Fruit fly (Drosophila melanogaster) whole organism, embryonic: ENCODE measurements around the gene meep.
A peak's percentile ranks its signal among the peaks of the same experiment; 100 is the strongest.

Experiments
- Awh ChIP-seq: fragments of 200-800 bp; sonication (Bioruptor generic); IDR thresholded peaks from 2 replicates; pipeline ENCODE4, ENCODE4 v1.3.6; 2022; ENCODE audit warnings: missing biosample characterization, missing genetic modification characterization
- Bdp1 ChIP-seq: fragments of 200-800 bp; sonication (Bioruptor generic); optimal IDR thresholded peaks from 3 replicates; lab custom pipeline; 2016; ENCODE audit warnings: missing biosample characterization, missing genetic modification characterization
- CG10267 ChIP-seq: fragments of 200-800 bp; sonication (Bioruptor generic); optimal IDR thresholded peaks from 2 replicates; lab custom pipeline; 2018; ENCODE audit warnings: missing biosample characterization, mild to moderate bottlenecking, missing genetic modification characterization, moderate library complexity
- CG11560 ChIP-seq: fragments of 200-800 bp; sonication (Bioruptor generic); IDR thresholded peaks from 3 replicates; pipeline ENCODE4 v1.3.6; 2022; ENCODE audit warnings: missing biosample characterization, missing genetic modification characterization
- CG11695 ChIP-seq: fragments of 200-800 bp; sonication (Bioruptor generic); IDR thresholded peaks from 3 replicates; pipeline ENCODE4 v1.3.6; 2022; ENCODE audit warnings: missing biosample characterization, missing genetic modification characterization
- CG1529 ChIP-seq: fragments of 200-800 bp; sonication (Bioruptor generic); optimal IDR thresholded peaks from 3 replicates; lab custom pipeline; 2018; ENCODE audit warnings: missing biosample characterization, missing genetic modification characterization
- CG17186 ChIP-seq: fragments of 200-800 bp; sonication (Bioruptor generic); optimal IDR thresholded peaks from 3 replicates; lab custom pipeline; 2017; ENCODE audit warnings: missing biosample characterization, missing genetic modification reagents, missing genetic modification characterization
- CG17829 ChIP-seq: fragments of 200-800 bp; optimal IDR thresholded peaks from 2 replicates; lab custom pipeline; 2019; ENCODE audit warnings: missing biosample characterization, mild to moderate bottlenecking, missing genetic modification characterization, moderate library complexity
- CG18599 ChIP-seq: fragments of 200-800 bp; sonication (Bioruptor generic); optimal IDR thresholded peaks from 3 replicates; lab custom pipeline; 2017; ENCODE audit warnings: missing biosample characterization, missing genetic modification characterization, mild to moderate bottlenecking, moderate library complexity, missing genetic modification reagents
- CG18764 ChIP-seq: fragments of 200-800 bp; sonication (Bioruptor generic); optimal IDR thresholded peaks from 3 replicates; lab custom pipeline; 2016; ENCODE audit warnings: missing biosample characterization, missing genetic modification characterization
- CG30020 ChIP-seq: fragments of 200-800 bp; optimal IDR thresholded peaks from 2 replicates; lab custom pipeline; 2019; ENCODE audit warnings: missing biosample characterization, mild to moderate bottlenecking, missing genetic modification characterization, moderate library complexity
- CG30403 ChIP-seq: fragments of 200-800 bp; sonication (Bioruptor generic); optimal IDR thresholded peaks from 3 replicates; lab custom pipeline; 2016; ENCODE audit warnings: missing biosample characterization, missing genetic modification characterization
- CG31365 ChIP-seq: fragments of 200-800 bp; sonication (Bioruptor generic); optimal IDR thresholded peaks from 2 replicates; lab custom pipeline; 2018; ENCODE audit warnings: missing biosample characterization, mild to moderate bottlenecking, missing genetic modification characterization
- CG3163 ChIP-seq: fragments of 200-800 bp; sonication (Bioruptor generic); optimal IDR thresholded peaks from 3 replicates; lab custom pipeline; 2016; ENCODE audit warnings: missing biosample characterization, missing genetic modification characterization
- CG33557 ChIP-seq: fragments of 200-800 bp; sonication (Bioruptor generic); optimal IDR thresholded peaks from 2 replicates; lab custom pipeline; 2019; ENCODE audit warnings: missing biosample characterization, mild to moderate bottlenecking, missing genetic modification characterization, moderate library complexity
- CG4730 ChIP-seq: fragments of 200-800 bp; sonication (Bioruptor generic); IDR thresholded peaks from 2 replicates; pipeline ENCODE4 v1.3.6; 2022; ENCODE audit warnings: missing biosample characterization, missing genetic modification characterization
- CG5245 ChIP-seq: fragments of 200-800 bp; sonication (Bioruptor generic); optimal IDR thresholded peaks from 3 replicates; lab custom pipeline; 2016; ENCODE audit warnings: missing biosample characterization, missing genetic modification characterization
- CG6683 ChIP-seq: fragments of 200-800 bp; sonication (Bioruptor generic); optimal IDR thresholded peaks from 2 replicates; lab custom pipeline; 2017; ENCODE audit warnings: missing biosample characterization, mild to moderate bottlenecking, missing genetic modification characterization, missing genetic modification reagents
- CG6765 ChIP-seq: fragments of 200-800 bp; sonication (Bioruptor generic); optimal IDR thresholded peaks from 3 replicates; lab custom pipeline; 2017; ENCODE audit warnings: missing biosample characterization, mild to moderate bottlenecking, missing genetic modification characterization
- CG7372 ChIP-seq: fragments of 200-800 bp; sonication (Bioruptor generic); IDR thresholded peaks from 2 replicates; pipeline ENCODE4 v1.3.6; 2022; ENCODE audit warnings: missing biosample characterization, missing genetic modification characterization
- CG7963 ChIP-seq: fragments of 200-800 bp; sonication (Bioruptor generic); IDR thresholded peaks from 3 replicates; pipeline ENCODE4 v1.3.6; 2022; ENCODE audit warnings: missing biosample characterization, missing genetic modification characterization; ENCODE audit not compliant: partially characterized antibody
- CG9609 ChIP-seq: fragments of 200-800 bp; sonication (Bioruptor generic); optimal IDR thresholded peaks from 3 replicates; lab custom pipeline; 2016; ENCODE audit warnings: missing biosample characterization, missing genetic modification characterization
- Dip3 ChIP-seq: fragments of 200-800 bp; sonication (Bioruptor generic); optimal IDR thresholded peaks from 3 replicates; lab custom pipeline; 2016; ENCODE audit warnings: missing biosample characterization, missing genetic modification characterization
- Dref ChIP-seq: fragments of 200-800 bp; sonication (Bioruptor generic); IDR thresholded peaks from 2 replicates; pipeline ENCODE4 v1.3.6; 2022; ENCODE audit warnings: missing biosample characterization, missing genetic modification characterization
- Fer2 ChIP-seq: fragments of 200-800 bp; sonication (Bioruptor generic); optimal IDR thresholded peaks from 2 replicates; lab custom pipeline; 2018; ENCODE audit warnings: missing biosample characterization, mild to moderate bottlenecking, missing genetic modification characterization, moderate library complexity
- Hey ChIP-seq: fragments of 200-800 bp; sonication (Bioruptor generic); optimal IDR thresholded peaks from 3 replicates; lab custom pipeline; 2018; ENCODE audit warnings: missing biosample characterization, mild to moderate bottlenecking, missing genetic modification characterization
- Hr3 ChIP-seq: fragments of 200-800 bp; sonication (Bioruptor generic); optimal IDR thresholded peaks from 3 replicates; lab custom pipeline; 2016; ENCODE audit warnings: missing biosample characterization, missing genetic modification characterization
- Hsf ChIP-seq: fragments of 200-800 bp; sonication (Bioruptor generic); optimal IDR thresholded peaks from 3 replicates; lab custom pipeline; 2016; ENCODE audit warnings: missing biosample characterization, missing genetic modification characterization
- MBD-R2 ChIP-seq: fragments of 200-800 bp; sonication (Bioruptor generic); IDR thresholded peaks from 2 replicates; pipeline ENCODE4 v1.3.6; 2022; ENCODE audit warnings: missing biosample characterization, missing genetic modification characterization
- Poxn ChIP-seq: fragments of 200-800 bp; sonication (Bioruptor generic); IDR thresholded peaks from 2 replicates; pipeline ENCODE4 v1.3.6; 2022; ENCODE audit warnings: missing biosample characterization, missing genetic modification characterization
- Rfx ChIP-seq: fragments of 200-800 bp; sonication (Bioruptor generic); IDR thresholded peaks from 2 replicates; pipeline ENCODE4 v1.3.6; 2022; ENCODE audit warnings: missing biosample characterization, missing genetic modification characterization
- Sox102F ChIP-seq: fragments of 200-800 bp; sonication (Bioruptor generic); optimal IDR thresholded peaks from 2 replicates; lab custom pipeline; 2018; ENCODE audit warnings: missing biosample characterization, mild to moderate bottlenecking, missing genetic modification characterization, moderate library complexity
- Trl ChIP-seq, 3 experiments: fragments of >200 bp in 2 of 3; fragments of 200-800 bp in 1 of 3; sonication (Bioruptor generic) in 1 of 3; optimal IDR thresholded peaks; 2 replicates in 1 of 3; 3 replicates in 2 of 3; lab custom pipeline; 2016 to 2017; ENCODE audit warnings: missing biosample characterization in 1 of 3, missing genetic modification characterization in 1 of 3
- btn ChIP-seq: fragments of 200-800 bp; sonication (Bioruptor generic); optimal IDR thresholded peaks from 2 replicates; lab custom pipeline; 2016; ENCODE audit warnings: missing biosample characterization, missing genetic modification characterization
- crc ChIP-seq: fragments of 200-800 bp; sonication (Bioruptor generic); optimal IDR thresholded peaks from 2 replicates; lab custom pipeline; 2016; ENCODE audit warnings: missing biosample characterization, missing genetic modification characterization
- gcm2 ChIP-seq: fragments of 200-800 bp; sonication (Bioruptor generic); optimal IDR thresholded peaks from 2 replicates; lab custom pipeline; 2016; ENCODE audit warnings: missing biosample characterization, missing genetic modification characterization
- gsb ChIP-seq: fragments of 200-800 bp; sonication (Bioruptor generic); IDR thresholded peaks from 2 replicates; pipeline ENCODE4 v1.3.6; 2022; ENCODE audit warnings: missing biosample characterization, missing genetic modification characterization
- gt ChIP-seq: fragments of 200-800 bp; sonication (Bioruptor generic); IDR thresholded peaks from 2 replicates; pipeline ENCODE4 v1.3.6; 2022; ENCODE audit warnings: missing biosample characterization, missing genetic modification characterization
- hkb ChIP-seq, 2 experiments: fragments of 200-800 bp in 1 of 2; fragments of >200 bp in 1 of 2; sonication (Bioruptor generic) in 1 of 2; IDR thresholded peaks in 1 of 2; optimal IDR thresholded peaks in 1 of 2; 2 replicates each; pipeline versions ENCODE4 v1.3.6 to Lab custom; 2017 to 2022; ENCODE audit warnings: missing biosample characterization in 1 of 2, missing genetic modification characterization in 1 of 2
- mam ChIP-seq: fragments of 200-800 bp; sonication (Bioruptor generic); optimal IDR thresholded peaks from 3 replicates; lab custom pipeline; 2016; ENCODE audit warnings: missing biosample characterization, missing genetic modification characterization
- onecut ChIP-seq: fragments of 200-800 bp; sonication (Bioruptor generic); IDR thresholded peaks from 2 replicates; pipeline ENCODE4 v1.3.6; 2022; ENCODE audit warnings: missing biosample characterization, missing genetic modification characterization
- pho ChIP-seq: fragments of 200-800 bp; sonication (Bioruptor generic); optimal IDR thresholded peaks from 2 replicates; lab custom pipeline; 2016; ENCODE audit warnings: missing biosample characterization, missing genetic modification characterization
- pum ChIP-seq: fragments of 200-800 bp; sonication (Bioruptor generic); optimal IDR thresholded peaks from 2 replicates; lab custom pipeline; 2016; ENCODE audit warnings: missing biosample characterization, missing genetic modification characterization
- sc ChIP-seq, 3 experiments: fragments of >200 bp in 2 of 3; fragments of 200-800 bp in 1 of 3; sonication (Bioruptor generic) in 1 of 3; optimal IDR thresholded peaks; 2 replicates in 2 of 3; 3 replicates in 1 of 3; lab custom pipeline; 2017; ENCODE audit warnings: mild to moderate bottlenecking in 1 of 3, missing biosample characterization in 1 of 3, missing genetic modification characterization in 1 of 3, missing genetic modification reagents in 1 of 3
- sima ChIP-seq: fragments of 200-800 bp; sonication (Bioruptor generic); optimal IDR thresholded peaks from 2 replicates; lab custom pipeline; 2016; ENCODE audit warnings: missing biosample characterization, missing genetic modification characterization
- slou ChIP-seq: fragments of 200-800 bp; sonication (Bioruptor generic); optimal IDR thresholded peaks from 3 replicates; lab custom pipeline; 2016; ENCODE audit warnings: missing biosample characterization, missing genetic modification characterization
- sqz ChIP-seq: fragments of 200-800 bp; sonication (Bioruptor generic); optimal IDR thresholded peaks from 3 replicates; lab custom pipeline; 2018; ENCODE audit warnings: missing biosample characterization, mild to moderate bottlenecking, missing genetic modification characterization

meep gene

DNA sequence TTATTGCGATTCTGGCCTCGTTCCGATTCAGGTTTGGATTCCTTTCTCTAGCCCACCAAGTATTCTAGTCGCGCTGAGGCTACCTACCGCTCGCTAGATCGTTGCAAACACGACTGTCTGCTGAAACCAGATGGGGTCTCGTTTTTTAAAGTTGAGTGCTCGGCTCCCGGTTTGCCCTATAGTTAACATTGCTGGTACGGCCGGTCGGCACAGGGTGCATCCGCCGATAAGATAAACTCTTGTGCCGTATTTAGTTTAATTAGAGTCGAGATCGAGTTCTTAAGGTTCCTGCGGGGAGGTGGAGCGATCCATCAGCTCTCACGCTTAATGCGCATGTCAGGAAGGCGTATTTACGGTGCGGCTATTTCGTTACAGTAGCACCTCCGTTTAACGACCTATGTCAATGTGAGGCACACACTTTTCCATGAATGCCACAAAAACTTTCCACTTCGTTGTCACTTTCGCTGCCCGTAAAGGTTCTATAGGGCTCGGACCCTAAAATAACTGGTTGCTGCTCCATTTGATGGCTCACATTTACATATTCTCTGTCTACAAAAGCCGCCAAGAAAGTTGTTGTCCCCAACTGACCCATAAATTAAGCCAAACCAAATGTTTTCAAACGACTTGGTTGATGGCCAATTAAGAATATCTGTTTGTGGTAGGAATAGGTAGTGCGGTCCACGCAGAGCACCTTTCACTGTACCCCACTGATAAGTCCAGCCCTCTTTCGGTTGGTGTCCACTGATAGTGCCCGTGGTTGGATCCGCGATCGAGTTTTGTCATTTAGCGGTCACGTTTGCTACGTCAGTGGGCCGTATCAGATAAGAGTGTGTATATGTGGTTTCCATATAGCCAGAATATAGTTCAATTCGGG is 2.1 kb upstream of the meep start, which contains the start of gene CG9119 (continued):
- no peak for TF ChIP-seq gsb (GFP tag; lab: Robert Waterston, UW)
- TF ChIP-seq CG17186 (GFP tag; lab: Kevin White, UChicago), result no peak
- no peak for TF ChIP-seq sc (optimal IDR thresholded peaks at IDR 0.05; lab: Kevin White, UChicago)
- TF ChIP-seq sc (GFP tag; optimal IDR thresholded peaks at IDR 0.05; lab: Kevin White, UChicago), result peak; percentile 32
- peak; percentile 80 for TF ChIP-seq Dip3
- TF ChIP-seq CG11695, result peak; percentile 55; the same call in 2 of the 3 replicates
- peak; percentile 70 for TF ChIP-seq pho
- TF ChIP-seq Poxn (GFP tag; lab: Robert Waterston, UW), result no peak
- peak; percentile 86 for TF ChIP-seq CG18599 (GFP tag; lab: Kevin White, UChicago)
- TF ChIP-seq CG30020 (tag; lab: Kevin White, UChicago), result no peak
- TF ChIP-seq CG33557 (GFP tag; lab: Kevin White, UChicago), result peak; percentile 75
- peak; percentile 61 for TF ChIP-seq Hsf (GFP tag; lab: Kevin White, UChicago)
- no peak for TF ChIP-seq MBD-R2 (GFP tag; lab: Robert Waterston, UW)
- no peak for TF ChIP-seq slou (GFP tag; lab: Kevin White, UChicago)
- TF ChIP-seq CG10267 (tag; lab: Kevin White, UChicago), result peak; percentile 25
- TF ChIP-seq Bdp1 (GFP tag; lab: Kevin White, UChicago), result peak; percentile 15
- peak; percentile 59; the same call in 2 of the 3 replicates for TF ChIP-seq CG11560
- no peak for TF ChIP-seq gt (GFP tag; lab: Robert Waterston, UW)
- TF ChIP-seq Trl (optimal IDR thresholded peaks at IDR 0.05; lab: Kevin White, UChicago), result no peak
- peak; percentile 55 for TF ChIP-seq Trl (GFP tag; optimal IDR thresholded peaks at IDR 0.05; lab: Kevin White, UChicago)
- peak; percentile 54 for TF ChIP-seq CG6683 (GFP tag; lab: Kevin White, UChicago)
- TF ChIP-seq mam (GFP tag; lab: Kevin White, UChicago), result peak; percentile 80
- 0 out of 2 replicates have a peak, but pooled peaks have one; percentile 26 for TF ChIP-seq CG7372 (GFP tag; lab: Robert Waterston, UW)
- TF ChIP-seq Awh (GFP tag; lab: Robert Waterston, UW), result 0 out of 2 replicates have a peak, but pooled peaks have one; percentile 40
- peak; percentile 12 for TF ChIP-seq Fer2 (tag; lab: Kevin White, UChicago)
- no peak for TF ChIP-seq sima (GFP tag; lab: Kevin White, UChicago)
- no peak for TF ChIP-seq Hey (tag; lab: Kevin White, UChicago)
- peak; percentile 1 for TF ChIP-seq CG6765 (GFP tag; lab: Kevin White, UChicago)
- peak; percentile 47 for TF ChIP-seq sqz (GFP tag; lab: Kevin White, UChicago)
- peak; percentile 9 for TF ChIP-seq CG31365 (tag; lab: Kevin White, UChicago)
- no peak for TF ChIP-seq hkb (optimal IDR thresholded peaks at IDR 0.05; lab: Kevin White, UChicago)
- peak; percentile 59; the same call in 1 of the 2 replicates for TF ChIP-seq hkb (GFP tag; IDR thresholded peaks at IDR 0.05; lab: Robert Waterston, UW)
- TF ChIP-seq Rfx, result peak; percentile 57; the same call in 1 of the 2 replicates
- peak; percentile 18 for TF ChIP-seq CG1529 (GFP tag; lab: Kevin White, UChicago)
- peak; percentile 51 for TF ChIP-seq crc (GFP tag; lab: Kevin White, UChicago)
- no peak for TF ChIP-seq gcm2 (GFP tag; lab: Kevin White, UChicago)
- TF ChIP-seq Sox102F (GFP tag; lab: Kevin White, UChicago), result peak; percentile 37
- TF ChIP-seq pum (GFP tag; lab: Kevin White, UChicago), result peak; percentile 51
- TF ChIP-seq Dref, result no peak
- 0 out of 2 replicates have a peak, but pooled peaks have one; percentile 36 for TF ChIP-seq CG4730 (GFP tag; lab: Robert Waterston, UW)
- peak; percentile 61 for TF ChIP-seq CG9609
- TF ChIP-seq CG30403, result peak; percentile 64
- TF ChIP-seq CG7963, result no peak
- TF ChIP-seq btn (GFP tag; lab: Kevin White, UChicago), result peak; percentile 39
- peak; percentile 20 for TF ChIP-seq CG3163 (GFP tag; lab: Kevin White, UChicago)
- TF ChIP-seq CG17829 (tag; lab: Kevin White, UChicago), result peak; percentile 52
- peak; percentile 57 for TF ChIP-seq Hr3 (GFP tag; lab: Kevin White, UChicago)
- TF ChIP-seq CG5245 (GFP tag; lab: Kevin White, UChicago), result peak; percentile 33
- TF ChIP-seq onecut (GFP tag; lab: Robert Waterston, UW), result peak; percentile 10; the same call in 1 of the 2 replicates
- no peak for TF ChIP-seq CG18764 (GFP tag; lab: Kevin White, UChicago)
